Worm (Caenorhabditis elegans) whole organism, L4/young adult: Measurements from ENCODE around the gene pdzd-8.

Experiments used
- dao-5 ChIP-seq: sonication (generic microtip); optimal IDR thresholded peaks from 2 replicates; lab custom pipeline; 2016; ENCODE audit warnings: missing genotype, missing genetic modification characterization, moderate library complexity, missing compliant biosample characterization
- him-1 ChIP-seq: sonication (generic microtip); optimal IDR thresholded peaks from 2 replicates; lab custom pipeline; 2016; ENCODE audit warnings: missing genotype, missing genetic modification reagents, missing genetic modification characterization, missing compliant biosample characterization

ce11 chrIV:9032550-9032949, 57.2 kb downstream of the pdzd-8 start, which contains the start of gene C53D6.6:
- TF ChIP-seq him-1 (tag; lab: Kevin White, UChicago) (no peak), dao-5 (tag; lab: Kevin White, UChicago) (no peak)
